Fruit fly (Drosophila melanogaster) whole organism, adult: ENCODE measurements around the gene CG33177.

Experiments used
- CG11617 ChIP-seq: fragments of 200-800 bp; sonication (Bioruptor generic); optimal IDR thresholded peaks from 2 replicates; lab custom pipeline; 2017; ENCODE audit warnings: mild to moderate bottlenecking, missing biosample characterization, missing genetic modification reagents, missing genetic modification characterization
- CG12768 ChIP-seq: fragments of 200-800 bp; sonication (Bioruptor generic); optimal IDR thresholded peaks from 2 replicates; lab custom pipeline; 2017; ENCODE audit warnings: missing biosample characterization, missing genetic modification characterization, mild to moderate bottlenecking, moderate library complexity, missing genetic modification reagents
- CG14711 ChIP-seq: fragments of 200-800 bp; sonication (Bioruptor generic); optimal IDR thresholded peaks from 2 replicates; lab custom pipeline; 2018; ENCODE audit warnings: missing biosample characterization, mild to moderate bottlenecking, missing genetic modification characterization, moderate library complexity
- CG1620 ChIP-seq: fragments of 200-800 bp; sonication (Bioruptor generic); optimal IDR thresholded peaks from 2 replicates; lab custom pipeline; 2016; ENCODE audit warnings: missing biosample characterization, missing genetic modification characterization
- CG5204 ChIP-seq: fragments of 200-800 bp; sonication (Bioruptor generic); optimal IDR thresholded peaks from 2 replicates; lab custom pipeline; 2016; ENCODE audit warnings: missing biosample characterization, missing genetic modification characterization
- CG7045 ChIP-seq: fragments of 200-800 bp; sonication (Bioruptor generic); optimal IDR thresholded peaks from 2 replicates; lab custom pipeline; 2017; ENCODE audit warnings: missing biosample characterization, mild to moderate bottlenecking, missing genetic modification characterization
- CG7101 ChIP-seq: fragments of 200-800 bp; sonication (Bioruptor generic); optimal IDR thresholded peaks from 2 replicates; lab custom pipeline; 2018; ENCODE audit warnings: missing biosample characterization, mild to moderate bottlenecking, missing genetic modification characterization, moderate library complexity
- Clk ChIP-seq: fragments of 200-800 bp; sonication (Bioruptor generic); optimal IDR thresholded peaks from 2 replicates; lab custom pipeline; 2017; ENCODE audit warnings: missing biosample characterization, missing genetic modification characterization
- Crg-1 ChIP-seq: fragments of 200-800 bp; sonication (Bioruptor generic); optimal IDR thresholded peaks from 2 replicates; lab custom pipeline; 2016; ENCODE audit warnings: missing biosample characterization, missing genetic modification characterization
- Hr96 ChIP-seq: fragments of 200-800 bp; sonication (Bioruptor generic); optimal IDR thresholded peaks from 2 replicates; lab custom pipeline; 2016; ENCODE audit warnings: missing biosample characterization, missing genetic modification characterization
- Mnt ChIP-seq: fragments of 200-800 bp; sonication (Bioruptor generic); optimal IDR thresholded peaks from 2 replicates; lab custom pipeline; 2016; ENCODE audit warnings: missing biosample characterization, mild to moderate bottlenecking, missing genetic modification characterization
- bab1 ChIP-seq: fragments of 200-800 bp; sonication (Bioruptor generic); optimal IDR thresholded peaks from 3 replicates; lab custom pipeline; 2019; ENCODE audit warnings: missing biosample characterization, mild to moderate bottlenecking, missing genetic modification characterization, moderate library complexity
- cic ChIP-seq: fragments of 200-800 bp; sonication (Bioruptor generic); optimal IDR thresholded peaks from 2 replicates; lab custom pipeline; 2017; ENCODE audit warnings: missing biosample characterization, mild to moderate bottlenecking, missing genetic modification characterization, moderate library complexity
- cnc ChIP-seq, 2 experiments: fragments of >200 bp; optimal IDR thresholded peaks; 2 replicates each; lab custom pipeline; 2017
- ovo ChIP-seq: fragments of 200-800 bp; sonication (Bioruptor generic); optimal IDR thresholded peaks from 2 replicates; lab custom pipeline; 2016; ENCODE audit warnings: missing biosample characterization, missing genetic modification characterization
- pad ChIP-seq: fragments of 200-800 bp; sonication (Bioruptor generic); optimal IDR thresholded peaks from 3 replicates; lab custom pipeline; 2017; ENCODE audit warnings: missing biosample characterization, missing genetic modification characterization, mild to moderate bottlenecking, moderate library complexity, missing genetic modification reagents
- tj ChIP-seq: fragments of 200-800 bp; sonication (Bioruptor generic); optimal IDR thresholded peaks from 3 replicates; lab custom pipeline; 2017; ENCODE audit warnings: missing biosample characterization, mild to moderate bottlenecking, missing genetic modification characterization, moderate library complexity
- toe ChIP-seq: fragments of 200-800 bp; sonication (Bioruptor generic); optimal IDR thresholded peaks from 2 replicates; lab custom pipeline; 2016; ENCODE audit warnings: missing biosample characterization, missing genetic modification characterization

The CG33177 gene

DNA sequence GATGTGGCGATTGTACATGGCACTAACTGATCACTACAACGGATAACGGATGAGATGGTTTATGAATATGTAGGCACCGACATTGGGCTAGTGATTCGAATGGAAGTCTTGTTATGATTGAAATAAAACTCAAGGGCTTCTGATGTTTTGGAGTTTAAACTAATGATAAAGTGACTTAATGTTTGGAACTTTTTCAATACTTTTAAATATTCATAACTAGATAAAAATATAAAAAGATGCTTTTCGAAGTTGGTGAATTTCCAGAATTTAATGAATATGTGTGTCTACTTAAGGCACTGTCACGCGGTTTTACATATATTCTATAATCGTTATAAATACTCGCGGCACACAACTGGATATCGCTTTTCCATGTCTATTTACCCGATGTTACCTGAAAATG, 14.8 kb downstream of the CG33177 start, which contains the start of gene CG9072:
Gene CG9072, minus strand, starts transcription at position 101 of the 400 bp plus-strand sequence.
- TF ChIP-seq pad (GFP tag; lab: Kevin White, UChicago) = no peak
- no peak for TF ChIP-seq Hr96 (GFP tag; lab: Kevin White, UChicago)
- no peak for TF ChIP-seq CG7101 (tag; lab: Kevin White, UChicago)

DNA sequence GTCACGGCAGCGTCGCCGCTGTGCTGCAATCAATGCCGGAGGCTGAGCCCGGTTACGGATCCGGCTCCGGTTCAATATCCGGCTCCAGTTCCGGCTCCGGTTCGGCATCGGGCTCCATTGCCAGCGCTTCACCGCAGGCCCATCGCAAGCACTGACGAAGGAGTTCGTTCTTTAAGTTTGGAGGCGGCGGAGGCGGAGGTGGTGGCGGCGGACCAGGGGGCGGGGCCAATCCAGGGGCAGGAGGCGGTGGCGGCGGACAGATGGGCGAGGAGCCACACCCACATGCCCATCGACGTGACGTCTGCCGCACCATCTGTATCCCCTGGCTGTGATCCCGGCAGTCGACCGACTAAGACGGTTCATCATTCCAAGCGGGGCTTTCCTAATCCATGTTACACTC, 30.7 kb downstream of the CG33177 start:
- TF ChIP-seq Mnt (GFP tag; lab: Kevin White, UChicago) = no peak
- no peak for TF ChIP-seq cic (GFP tag; lab: Kevin White, UChicago)
- TF ChIP-seq CG12768 (GFP tag; lab: Kevin White, UChicago) = no peak
- no peak for TF ChIP-seq CG14711 (tag; lab: Kevin White, UChicago)
- no peak for TF ChIP-seq Clk (GFP tag; lab: Kevin White, UChicago)
- no peak for TF ChIP-seq CG1620

DNA sequence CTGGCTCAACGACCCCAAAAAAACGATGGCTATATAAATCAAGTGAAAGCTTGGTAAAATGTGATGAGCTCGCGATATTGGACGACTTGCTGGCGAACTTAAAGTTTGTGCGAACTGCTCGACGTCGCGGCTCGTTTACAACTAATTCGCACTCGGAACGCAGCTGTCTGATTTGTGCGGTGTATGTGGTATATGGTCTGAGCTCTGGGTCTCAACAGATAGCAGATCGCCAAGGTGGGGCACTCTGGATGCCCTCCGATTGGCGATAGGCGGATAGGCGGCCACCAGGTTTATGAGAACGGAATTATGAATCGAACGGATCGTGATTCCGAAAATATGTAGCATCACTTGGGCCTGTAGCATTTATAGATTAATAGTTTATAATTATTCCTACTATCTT, 35.2 kb downstream of the CG33177 start, which contains the start of gene Cyp4s3:
Gene Cyp4s3, minus strand, starts transcription at position 146 of the 400 bp plus-strand sequence.
- no peak for TF ChIP-seq Hr96 (GFP tag; lab: Kevin White, UChicago)
- peak; percentile 70 for TF ChIP-seq tj (GFP tag; lab: Kevin White, UChicago)

DNA sequence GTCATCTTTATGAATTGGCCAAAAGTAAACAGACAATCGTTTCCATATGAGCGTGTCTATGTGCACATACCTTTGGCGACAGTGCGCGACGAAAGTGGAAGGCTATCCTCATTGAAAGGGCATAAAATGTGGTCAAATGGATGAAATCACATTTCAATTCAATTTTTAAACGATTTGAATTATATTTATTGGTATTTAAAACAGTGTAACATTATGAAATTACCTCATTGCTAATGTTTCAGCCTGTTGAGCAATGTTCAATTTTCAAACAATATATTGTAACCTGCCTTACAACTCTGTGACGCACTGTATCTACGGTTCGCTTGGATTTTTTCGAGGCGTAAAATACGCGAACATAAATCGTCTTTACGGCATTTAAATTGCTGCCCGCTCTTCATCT, 38.9 kb downstream of the CG33177 start:
- TF ChIP-seq CG11617 (no peak), CG14711 (tag; lab: Kevin White, UChicago) (no peak), CG1620 (no peak), CG12768 (GFP tag; lab: Kevin White, UChicago) (no peak), pad (GFP tag; lab: Kevin White, UChicago) (no peak), ovo (GFP tag; lab: Kevin White, UChicago) (no peak), Clk (GFP tag; lab: Kevin White, UChicago) (no peak), bab1 (GFP tag; lab: Kevin White, UChicago) (no peak), Crg-1 (GFP tag; lab: Kevin White, UChicago) (no peak), toe (GFP tag; lab: Kevin White, UChicago) (no peak), tj (GFP tag; lab: Kevin White, UChicago) (no peak)

DNA sequence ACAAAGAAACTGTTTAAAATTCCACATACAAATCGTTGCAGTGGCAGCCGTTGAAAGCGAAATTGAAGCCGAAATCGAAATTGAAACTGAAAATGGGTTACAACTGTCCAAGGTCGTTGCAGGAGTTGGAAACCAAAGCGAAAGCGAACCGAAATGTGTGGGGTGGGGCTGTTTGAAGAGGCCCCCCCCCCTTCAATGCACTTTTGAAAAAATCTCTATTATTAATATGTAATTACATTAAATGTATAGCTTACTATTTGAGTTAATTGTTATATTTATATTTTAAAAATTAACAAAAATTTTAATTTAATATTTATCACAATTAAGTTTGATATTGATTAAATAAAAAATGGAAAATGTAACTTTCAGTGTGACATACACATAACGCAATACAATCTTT, 40.5 kb downstream of the CG33177 start:
- no peak for TF ChIP-seq CG7045 (GFP tag; lab: Kevin White, UChicago)
- TF ChIP-seq CG14711 (tag; lab: Kevin White, UChicago) = no peak
- TF ChIP-seq Hr96 (GFP tag; lab: Kevin White, UChicago) = no peak
- TF ChIP-seq CG1620 = no peak
- TF ChIP-seq CG5204 = no peak
- no peak for TF ChIP-seq CG12768 (GFP tag; lab: Kevin White, UChicago)
- TF ChIP-seq Mnt (GFP tag; lab: Kevin White, UChicago) = no peak
- TF ChIP-seq Crg-1 (GFP tag; lab: Kevin White, UChicago) = no peak
- TF ChIP-seq cnc (optimal IDR thresholded peaks at IDR 0.05; lab: Kevin White, UChicago) = no peak
- no peak for TF ChIP-seq Clk (GFP tag; lab: Kevin White, UChicago)
- no peak for TF ChIP-seq ovo (GFP tag; lab: Kevin White, UChicago)
- no peak for TF ChIP-seq pad (GFP tag; lab: Kevin White, UChicago)
- TF ChIP-seq toe (GFP tag; lab: Kevin White, UChicago) = no peak
- no peak for TF ChIP-seq tj (GFP tag; lab: Kevin White, UChicago)

DNA sequence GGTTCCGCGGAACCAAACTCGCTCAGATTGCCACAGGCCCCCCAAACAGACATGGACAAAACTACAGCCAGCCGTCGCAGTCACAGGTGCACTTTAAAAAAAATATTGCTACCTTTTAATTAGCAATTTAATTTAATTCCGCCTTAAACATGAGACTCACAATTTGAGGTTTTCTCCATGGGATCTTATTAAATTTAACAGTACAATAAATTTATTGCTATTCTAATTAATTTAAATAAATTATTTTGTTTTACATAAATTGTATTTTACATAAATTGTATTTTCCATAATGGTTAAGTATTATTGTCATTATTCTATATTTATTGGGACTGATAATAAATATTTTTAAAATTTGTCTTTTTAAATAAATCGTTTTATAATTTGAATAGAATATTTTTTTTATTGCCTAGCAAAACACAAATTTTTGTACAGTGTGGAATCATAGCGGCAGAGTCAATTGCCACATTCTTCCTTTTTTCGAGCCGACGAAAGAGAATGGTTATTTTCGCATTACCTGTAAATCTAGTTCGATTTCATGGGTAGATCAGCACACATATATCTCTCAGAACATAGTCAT, 42.3 kb downstream of the CG33177 start:
- TF ChIP-seq CG7101 (tag; lab: Kevin White, UChicago) (no peak), Crg-1 (GFP tag; lab: Kevin White, UChicago) (no peak), Hr96 (GFP tag; lab: Kevin White, UChicago) (no peak)

DNA sequence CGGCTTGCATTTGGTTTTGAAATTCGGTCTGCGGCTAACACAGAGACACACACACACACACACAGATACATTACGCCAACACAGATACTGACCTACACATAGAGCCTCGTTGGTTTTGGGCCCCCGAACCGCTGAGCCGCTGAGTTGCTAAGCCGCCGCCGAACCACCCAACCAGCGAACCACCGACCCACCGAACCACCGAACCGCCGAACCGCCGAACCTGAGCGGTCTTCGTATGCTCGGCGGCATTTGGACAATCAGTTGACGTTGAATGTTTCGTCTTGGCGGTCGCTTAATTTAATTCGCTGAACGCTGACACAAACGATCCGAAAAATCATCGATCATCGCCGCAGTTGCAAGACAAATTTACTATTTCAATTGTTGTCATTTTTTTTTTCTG, 44.3 kb downstream of the CG33177 start, which contains the start of gene drd:
Gene drd, plus strand, starts transcription at position 258 of the 400 bp plus-strand sequence.
- TF ChIP-seq tj (GFP tag; lab: Kevin White, UChicago) = peak; percentile 50
- no peak for TF ChIP-seq CG7101 (tag; lab: Kevin White, UChicago)

DNA sequence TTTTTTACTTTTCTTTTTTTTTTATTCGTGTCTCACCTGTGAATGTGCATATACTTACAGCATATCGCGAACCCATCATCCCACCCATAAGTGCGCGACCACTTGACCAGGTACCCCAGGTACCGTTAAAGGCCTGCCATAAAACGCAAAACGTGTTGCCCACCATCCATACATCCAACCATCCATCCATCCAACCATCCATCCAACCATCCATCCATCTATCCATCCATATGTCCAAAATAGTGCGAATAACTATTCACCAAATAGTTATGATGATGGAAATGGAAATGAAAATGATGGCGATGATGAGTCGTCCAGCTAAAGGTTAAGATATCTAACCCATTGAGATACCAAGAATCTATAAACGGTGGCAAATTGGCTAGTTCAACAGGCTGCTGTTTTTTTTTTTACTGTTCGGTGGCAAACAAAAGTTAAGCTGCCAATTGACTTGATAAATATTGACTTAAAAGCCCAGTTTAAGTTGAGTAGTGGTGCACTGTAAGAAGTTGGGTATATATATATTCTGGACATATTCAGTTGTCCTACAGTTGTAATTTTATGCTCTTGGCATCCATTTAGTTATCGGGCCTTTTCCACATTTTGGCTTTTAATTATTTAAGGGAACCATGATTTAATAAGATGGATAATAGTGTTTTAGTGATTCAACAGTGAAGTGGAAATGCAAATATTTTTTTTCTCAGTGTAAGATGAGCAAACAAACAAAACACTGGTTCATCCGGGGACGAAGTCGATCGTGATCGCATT, 46.9 kb downstream of the CG33177 start:
- TF ChIP-seq CG7045 (GFP tag; lab: Kevin White, UChicago) (no peak), CG5204 (peak; percentile 3)
